Fruit fly (Drosophila melanogaster): Measurements from ENCODE around the gene CG31446.
A peak's percentile ranks its signal among the peaks of the same experiment; 100 is the strongest.

Gene CG31446

DNA sequence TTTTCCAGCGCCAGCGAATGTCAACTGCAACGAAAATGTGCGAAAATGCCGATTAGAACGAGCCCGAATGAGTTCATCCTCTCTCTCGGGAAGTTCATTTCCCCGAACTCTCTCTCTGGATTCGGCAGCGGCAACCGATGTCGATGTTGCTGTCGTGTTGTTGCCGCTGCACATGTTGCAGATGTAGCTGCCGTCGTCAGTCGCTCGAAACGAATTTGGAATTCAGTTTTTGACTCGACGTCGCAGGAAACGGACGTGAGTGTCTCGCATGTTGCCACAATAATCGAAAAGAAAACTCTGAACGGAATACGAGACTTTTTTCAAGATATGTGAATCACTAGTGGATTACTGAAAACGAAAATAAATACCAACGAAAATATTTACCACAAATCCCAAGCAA lies 26.9 kb upstream of the CG31446 start, which contains the start of gene pxb (continued):
- no peak for TF ChIP-seq Sry-β (GFP tag; optimal IDR thresholded peaks at IDR 0.05)
- TF ChIP-seq CG12942 (GFP tag; optimal IDR thresholded peaks at IDR 0.05) = no peak
- peak; percentile 2 for TF ChIP-seq lab (GFP tag; optimal IDR thresholded peaks at IDR 0.05)
- TF ChIP-seq Med (GFP tag) = peak; percentile 85
- TF ChIP-seq CG11696 (GFP tag; IDR thresholded peaks at IDR 0.05) = no peak
- TF ChIP-seq Max (GFP tag; optimal IDR thresholded peaks at IDR 0.05) = no peak
- no peak for TF ChIP-seq CG14050 (GFP tag; IDR thresholded peaks at IDR 0.05)
- no peak for TF ChIP-seq tio (GFP tag; optimal IDR thresholded peaks at IDR 0.05)
- TF ChIP-seq CHES-1-like (GFP tag; optimal IDR thresholded peaks at IDR 0.05) = no peak
- TF ChIP-seq kah (GFP tag; optimal IDR thresholded peaks at IDR 0.05) = no peak
- no peak for TF ChIP-seq CG1647 (GFP tag; optimal IDR thresholded peaks at IDR 0.05)
- no peak for TF ChIP-seq Dip2 (GFP tag; IDR thresholded peaks at IDR 0.05)
- no peak for TF ChIP-seq CG6254 (GFP tag; optimal IDR thresholded peaks at IDR 0.05)
- peak; percentile 31 for TF ChIP-seq Atf-2 (GFP tag; optimal IDR thresholded peaks at IDR 0.05)
- peak; percentile 20 for TF ChIP-seq gcm (GFP tag; optimal IDR thresholded peaks at IDR 0.05)
- TF ChIP-seq CG11456 (GFP tag; IDR thresholded peaks at IDR 0.05) = no peak
- no peak for TF ChIP-seq wdn (GFP tag; IDR thresholded peaks at IDR 0.05)
- no peak for TF ChIP-seq BEAF-32 (GFP tag; optimal IDR thresholded peaks at IDR 0.05)
- TF ChIP-seq Camta (GFP tag; optimal IDR thresholded peaks at IDR 0.05) = no peak
- peak; percentile 78 for TF ChIP-seq gsb-n (tag; optimal IDR thresholded peaks at IDR 0.05)
- TF ChIP-seq ERR (GFP tag; optimal IDR thresholded peaks at IDR 0.05) = no peak
- no peak for TF ChIP-seq bigmax (GFP tag; optimal IDR thresholded peaks at IDR 0.05)
- TF ChIP-seq CG10959 (GFP tag; IDR thresholded peaks at IDR 0.05) = no peak
- TF ChIP-seq ase (GFP tag; IDR thresholded peaks at IDR 0.05) = no peak
- no peak for TF ChIP-seq Ssrp (tag; optimal IDR thresholded peaks at IDR 0.05)
- TF ChIP-seq CTCF (GFP tag; optimal IDR thresholded peaks at IDR 0.05) = no peak
- no peak for TF ChIP-seq CG34224 (GFP tag; IDR thresholded peaks at IDR 0.05; ENCODE audit: partially characterized antibody)
- peak; percentile 23 for TF ChIP-seq dmrt99B (tag; optimal IDR thresholded peaks at IDR 0.05)
- TF ChIP-seq nau (GFP tag; optimal IDR thresholded peaks at IDR 0.05) = no peak
- no peak for TF ChIP-seq CG17612 (GFP tag; IDR thresholded peaks at IDR 0.05)
- TF ChIP-seq CG9876 (GFP tag; optimal IDR thresholded peaks at IDR 0.05) = no peak
- TF ChIP-seq pros (GFP tag; optimal IDR thresholded peaks at IDR 0.05) = peak; percentile 61
- no peak for TF ChIP-seq Sin3A (optimal IDR thresholded peaks at IDR 0.05)
- no peak for TF ChIP-seq CG8359 (GFP tag; optimal IDR thresholded peaks at IDR 0.05; ENCODE audit: borderline replicate concordance)
- peak; percentile 86; the same call in 3 of the 4 replicates for TF ChIP-seq chinmo (GFP tag; IDR thresholded peaks at IDR 0.05; ENCODE audit: partially characterized antibody)
- no peak for TF ChIP-seq Atf3 (GFP tag; optimal IDR thresholded peaks at IDR 0.05)
- peak; percentile 69 for TF ChIP-seq bbx (GFP tag; IDR thresholded peaks at IDR 0.05; ENCODE audit: partially characterized antibody)
- TF ChIP-seq Hr51 (GFP tag; optimal IDR thresholded peaks at IDR 0.05) = peak in 1 of 2 experiments; percentile 2
- TF ChIP-seq Deaf1 (tag; optimal IDR thresholded peaks at IDR 0.05) = peak; percentile 97
- TF ChIP-seq CG6683 (GFP tag; optimal IDR thresholded peaks at IDR 0.05) = no peak
- TF ChIP-seq Drgx (GFP tag; IDR thresholded peaks at IDR 0.05) = peak; percentile 59; the same call in 1 of the 2 replicates
- peak; percentile 63; the same call in 1 of the 3 replicates for TF ChIP-seq CG6791 (GFP tag; IDR thresholded peaks at IDR 0.05; ENCODE audit: partially characterized antibody)
- TF ChIP-seq Side (GFP tag; optimal IDR thresholded peaks at IDR 0.05) = peak; percentile 15
- TF ChIP-seq Six4 (GFP tag; optimal IDR thresholded peaks at IDR 0.05) = no peak
- TF ChIP-seq prd (optimal IDR thresholded peaks at IDR 0.05) = no peak
- 0 out of 3 replicates have a peak, but pooled peaks have one; percentile 32 for TF ChIP-seq prd (GFP tag; IDR thresholded peaks at IDR 0.05)
- TF ChIP-seq CG10431 (GFP tag; optimal IDR thresholded peaks at IDR 0.05) = no peak
- no peak for TF ChIP-seq Eip74EF (GFP tag; optimal IDR thresholded peaks at IDR 0.05)
- peak; percentile 32 for TF ChIP-seq caup (GFP tag; optimal IDR thresholded peaks at IDR 0.05; ENCODE audit: severe bottlenecking)
- TF ChIP-seq tx (GFP tag; optimal IDR thresholded peaks at IDR 0.05) = no peak
- no peak for TF ChIP-seq CG33557 (GFP tag; optimal IDR thresholded peaks at IDR 0.05)

Data from whole organism, embryonic.